In the genomic region with DNA sequence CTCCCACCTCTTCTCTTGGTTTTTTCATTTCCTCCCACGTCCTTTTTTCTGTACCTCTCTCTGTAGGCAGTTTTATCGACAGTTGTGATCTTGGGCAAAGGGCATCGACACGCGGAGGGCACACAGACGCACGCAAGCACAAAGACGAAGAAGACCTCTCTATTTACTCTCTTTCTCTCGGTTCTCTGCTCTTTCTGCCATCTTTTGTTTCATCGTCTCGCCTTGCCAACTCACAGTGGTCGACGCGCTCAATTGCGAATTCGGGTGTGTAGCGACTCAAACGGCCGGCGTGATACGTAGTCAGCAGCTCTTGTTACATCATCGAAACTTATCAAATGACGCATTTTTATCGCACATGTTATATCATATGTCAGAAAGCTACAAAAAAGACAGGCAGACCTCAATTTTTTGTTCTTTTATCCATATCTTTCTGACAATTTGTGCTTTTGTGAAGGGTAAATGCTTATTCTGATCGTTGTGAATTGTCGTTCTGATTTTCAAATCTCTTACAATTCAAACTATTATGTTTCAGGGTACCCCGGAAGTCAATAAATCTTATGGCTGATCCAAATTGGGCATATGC, we compare ENCODE assay signal across 1 worm cellular context.
A peak's percentile ranks its signal among the peaks of the same experiment; 100 is the strongest.
TF ChIP-seq lines count a peak whose summit lies in the region.

TSS of gene puf-9 (plus strand) at position 533 of the 583 bp plus-strand sequence.

TF ChIP-seq in whole organism, L4 larva, 104 proteins besides CTCF, POLR2A, EP300 and RAD21 (continued from another document):
- TF ChIP-seq nhr-11 (tag; optimal IDR thresholded peaks at IDR 0.05; lab: Kevin White, UChicago) (peak; percentile 100), hlh-11 (tag; optimal IDR thresholded peaks at IDR 0.05; lab: Kevin White, UChicago) (peak; percentile 100), madf-5 (GFP tag; IDR thresholded peaks at IDR 0.05; lab: Robert Waterston, UW) (peak in 1 of 2 experiments; percentile 74; a peak in 2 of 4 replicates), ceh-62 (tag; optimal IDR thresholded peaks at IDR 0.05; lab: Kevin White, UChicago) (no peak), nhr-41 (GFP tag; IDR thresholded peaks at IDR 0.05; lab: Robert Waterston, UW) (peak; percentile 96), nhr-42 (GFP tag; IDR thresholded peaks at IDR 0.05; lab: Robert Waterston, UW) (peak; percentile 96), lin-13 (GFP tag; optimal IDR thresholded peaks at IDR 0.05; lab: Kevin White, UChicago) (peak; percentile 99), daf-19 (GFP tag; conservative IDR thresholded peaks at IDR 0.05; lab: Robert Waterston, UW) (no peak), arid-1 (GFP tag; conservative IDR thresholded peaks at IDR 0.05; lab: Robert Waterston, UW) (peak; percentile 94), unc-62 (GFP tag; optimal IDR thresholded peaks at IDR 0.05 in 1 of 2; lab: Kevin White, UChicago) (peak; percentile 41 to 100), unc-62 (tag; optimal IDR thresholded peaks at IDR 0.05; lab: Kevin White, UChicago) (peak; percentile 25), lim-7 (GFP tag; IDR thresholded peaks at IDR 0.05; lab: Robert Waterston, UW) (peak; percentile 53; the same call in 1 of the 2 replicates), F49E8.2 (tag; optimal IDR thresholded peaks at IDR 0.05; lab: Kevin White, UChicago; ENCODE audit: borderline replicate concordance) (no peak), ceh-32 (tag; optimal IDR thresholded peaks at IDR 0.05; lab: Kevin White, UChicago; ENCODE audit: poor library complexity) (peak; percentile 80), lin-29 (GFP tag; IDR thresholded peaks at IDR 0.05; lab: Robert Waterston, UW) (peak; percentile 91), ztf-7 (tag; optimal IDR thresholded peaks at IDR 0.05; lab: Kevin White, UChicago) (peak; percentile 91), set-16 (GFP tag; IDR thresholded peaks at IDR 0.05; lab: Robert Waterston, UW) (peak; percentile 89), daf-16 (GFP tag; optimal IDR thresholded peaks at IDR 0.05; lab: Kevin White, UChicago) (peak; percentile 76 to 94), daf-16 (tag; optimal IDR thresholded peaks at IDR 0.05; lab: Kevin White, UChicago) (peak; percentile 98), dmd-9 (GFP tag; IDR thresholded peaks at IDR 0.05; lab: Robert Waterston, UW) (peak; percentile 93), lin-1 (GFP tag; IDR thresholded peaks at IDR 0.05; lab: Robert Waterston, UW) (peak; percentile 98), F26F4.8 (GFP tag; conservative IDR thresholded peaks at IDR 0.05; lab: Robert Waterston, UW) (no peak), ceh-28 (tag; optimal IDR thresholded peaks at IDR 0.05; lab: Kevin White, UChicago) (peak; percentile 1), mep-1 (tag; optimal IDR thresholded peaks at IDR 0.05; lab: Kevin White, UChicago) (peak; percentile 99), T20F7.1 (GFP tag; optimal IDR thresholded peaks at IDR 0.05; lab: Kevin White, UChicago) (peak; percentile 91), lin-38 (GFP tag; IDR thresholded peaks at IDR 0.05; lab: Robert Waterston, UW) (peak; percentile 99), nhr-77 (tag; optimal IDR thresholded peaks at IDR 0.05; lab: Kevin White, UChicago) (peak; percentile 99), ztf-11 (tag; optimal IDR thresholded peaks at IDR 0.05; lab: Kevin White, UChicago) (peak; percentile 69), sdz-12 (GFP tag; optimal IDR thresholded peaks at IDR 0.05; lab: Kevin White, UChicago) (peak; percentile 80), ama-1 (optimal IDR thresholded peaks at IDR 0.05; lab: Kevin White, UChicago) (peak; percentile 87), zag-1 (tag; optimal IDR thresholded peaks at IDR 0.05; lab: Kevin White, UChicago) (peak; percentile 78), T26A8.4 (GFP tag; IDR thresholded peaks at IDR 0.05; lab: Robert Waterston, UW) (peak; percentile 95), nhr-111 (GFP tag; optimal IDR thresholded peaks at IDR 0.05; lab: Kevin White, UChicago) (peak; percentile 72), lir-3 (tag; optimal IDR thresholded peaks at IDR 0.05; lab: Kevin White, UChicago) (no peak), mxl-3 (GFP tag; optimal IDR thresholded peaks at IDR 0.05; lab: Kevin White, UChicago) (peak; percentile 99), F44E2.7 (GFP tag; IDR thresholded peaks at IDR 0.05; lab: Robert Waterston, UW) (no peak), dpl-1 (GFP tag; optimal IDR thresholded peaks at IDR 0.05; lab: Kevin White, UChicago) (peak; percentile 89), ZK337.2 (GFP tag; IDR thresholded peaks at IDR 0.05; lab: Robert Waterston, UW) (peak; percentile 54; the same call in 1 of the 2 replicates), aly-2 (tag; optimal IDR thresholded peaks at IDR 0.05; lab: Kevin White, UChicago) (no peak), aha-1 (tag; lab: Kevin White, UChicago) (peak; percentile 100), Y48G9A.11 (GFP tag; IDR thresholded peaks at IDR 0.05; lab: Robert Waterston, UW) (no peak), lin-39 (tag; optimal IDR thresholded peaks at IDR 0.05; lab: Kevin White, UChicago) (no peak), jun-1 (tag; optimal IDR thresholded peaks at IDR 0.05; lab: Kevin White, UChicago) (peak; percentile 96), egl-27 (tag; optimal IDR thresholded peaks at IDR 0.05; lab: Kevin White, UChicago) (no peak), zfp-3 (GFP tag; conservative IDR thresholded peaks at IDR 0.05; lab: Robert Waterston, UW) (peak; percentile 95), nhr-10 (tag; optimal IDR thresholded peaks at IDR 0.05; lab: Kevin White, UChicago) (peak; percentile 92), rbr-2 (tag; optimal IDR thresholded peaks at IDR 0.05; lab: Kevin White, UChicago) (peak; percentile 98), nhr-237 (tag; optimal IDR thresholded peaks at IDR 0.05; lab: Kevin White, UChicago) (peak; percentile 79), skn-1 (tag; optimal IDR thresholded peaks at IDR 0.05; lab: Kevin White, UChicago) (peak; percentile 81), Y5F2A.4 (GFP tag; optimal IDR thresholded peaks at IDR 0.05; lab: Kevin White, UChicago) (peak; percentile 32), duxl-1 (tag; optimal IDR thresholded peaks at IDR 0.05; lab: Kevin White, UChicago; ENCODE audit: poor library complexity) (peak; percentile 74), tag-97 (GFP tag; IDR thresholded peaks at IDR 0.05; lab: Robert Waterston, UW) (no peak), Y75B8A.6 (GFP tag; IDR thresholded peaks at IDR 0.05; lab: Robert Waterston, UW) (peak; percentile 92), F10B5.3 (tag; optimal IDR thresholded peaks at IDR 0.05; lab: Kevin White, UChicago) (peak; percentile 74), daf-12 (tag; optimal IDR thresholded peaks at IDR 0.05; lab: Kevin White, UChicago) (no peak)
TF ChIP-seq in whole organism, L4 larva: peak in this region for 87.
